Fruit fly (Drosophila melanogaster) whole organism, pupa: ENCODE measurements around the gene CG34250.

Experiments
- CG10348 ChIP-seq: fragments of 200-800 bp; sonication (Bioruptor generic); IDR thresholded peaks from 2 replicates; pipeline ENCODE4 v1.3.6; 2022; ENCODE audit warnings: missing biosample characterization, missing genetic modification characterization
- CG12605 ChIP-seq: fragments of 200-800 bp; sonication (Bioruptor generic); IDR thresholded peaks from 2 replicates; pipeline ENCODE4 v1.3.6; 2022; ENCODE audit warnings: missing biosample characterization, missing genetic modification characterization
- CG13204 ChIP-seq: fragments of 200-800 bp; sonication (Bioruptor generic); optimal IDR thresholded peaks from 2 replicates; lab custom pipeline; 2018; ENCODE audit warnings: missing biosample characterization, mild to moderate bottlenecking, missing genetic modification characterization, moderate library complexity
- CG14655 ChIP-seq: fragments of 200-800 bp; sonication (Bioruptor generic); optimal IDR thresholded peaks from 3 replicates; lab custom pipeline; 2017; ENCODE audit warnings: mild to moderate bottlenecking, missing biosample characterization, missing genetic modification reagents, missing genetic modification characterization
- CG15710 ChIP-seq: fragments of 200-800 bp; sonication (Bioruptor generic); optimal IDR thresholded peaks from 2 replicates; lab custom pipeline; 2018; ENCODE audit warnings: missing biosample characterization, mild to moderate bottlenecking, missing genetic modification characterization, moderate library complexity
- CG17806 ChIP-seq: fragments of 200-800 bp; sonication (Bioruptor generic); optimal IDR thresholded peaks from 2 replicates; lab custom pipeline; 2018; ENCODE audit warnings: missing biosample characterization, mild to moderate bottlenecking, missing genetic modification characterization, moderate library complexity
- CG32121 ChIP-seq: fragments of 200-800 bp; sonication (Bioruptor generic); IDR thresholded peaks from 2 replicates; pipeline ENCODE4 v1.3.6; 2022; ENCODE audit warnings: missing biosample characterization, missing genetic modification characterization
- CG34367 ChIP-seq: fragments of 200-800 bp; sonication (Bioruptor generic); optimal IDR thresholded peaks from 2 replicates; lab custom pipeline; 2018; ENCODE audit warnings: missing biosample characterization, mild to moderate bottlenecking, missing genetic modification characterization
- CG4496 ChIP-seq: fragments of 200-800 bp; sonication (Bioruptor generic); IDR thresholded peaks from 3 replicates; pipeline ENCODE4 v1.3.6; 2022; ENCODE audit warnings: missing biosample characterization, missing genetic modification characterization
- CG8159 ChIP-seq: fragments of 200-800 bp; sonication (Bioruptor generic); optimal IDR thresholded peaks from 3 replicates; lab custom pipeline; 2018; ENCODE audit warnings: missing biosample characterization, mild to moderate bottlenecking, missing genetic modification characterization, moderate library complexity
- CG8301 ChIP-seq: fragments of 200-800 bp; sonication (Bioruptor generic); optimal IDR thresholded peaks from 2 replicates; lab custom pipeline; 2018; ENCODE audit warnings: missing biosample characterization, mild to moderate bottlenecking, missing genetic modification characterization
- CG9948 ChIP-seq: fragments of 200-800 bp; sonication (Bioruptor generic); optimal IDR thresholded peaks from 2 replicates; lab custom pipeline; 2018; ENCODE audit warnings: missing biosample characterization, mild to moderate bottlenecking, missing genetic modification characterization, moderate library complexity
- D1 ChIP-seq: fragments of 200-800 bp; sonication (Bioruptor generic); optimal IDR thresholded peaks from 2 replicates; lab custom pipeline; 2018; ENCODE audit warnings: missing biosample characterization, mild to moderate bottlenecking, missing genetic modification characterization, moderate library complexity
- EcR ChIP-seq: fragments of 200-800 bp; sonication (Bioruptor generic); optimal IDR thresholded peaks from 3 replicates; lab custom pipeline; 2019; ENCODE audit warnings: missing biosample characterization, missing genetic modification characterization, mild to moderate bottlenecking, moderate library complexity, missing genetic modification reagents
- Ets98B ChIP-seq: fragments of 200-800 bp; sonication (Bioruptor generic); IDR thresholded peaks from 2 replicates; pipeline ENCODE4 v1.3.6; 2022; ENCODE audit warnings: missing biosample characterization, missing genetic modification characterization
- Pif1A ChIP-seq: fragments of 200-800 bp; sonication (Bioruptor generic); optimal IDR thresholded peaks from 3 replicates; lab custom pipeline; 2016; ENCODE audit warnings: missing biosample characterization, missing genetic modification characterization
- Pif1B ChIP-seq: fragments of 200-800 bp; sonication (Bioruptor generic); optimal IDR thresholded peaks from 3 replicates; lab custom pipeline; 2016; ENCODE audit warnings: missing biosample characterization, missing genetic modification characterization
- Snoo ChIP-seq: fragments of 200-800 bp; sonication (Bioruptor generic); optimal IDR thresholded peaks from 3 replicates; lab custom pipeline; 2017; ENCODE audit warnings: missing biosample characterization, mild to moderate bottlenecking, missing genetic modification characterization, inconsistent platforms
- fd96Ca ChIP-seq: fragments of 200-800 bp; sonication (Bioruptor generic); IDR thresholded peaks from 3 replicates; pipeline ENCODE4 v1.3.6; 2022; ENCODE audit warnings: missing biosample characterization, missing genetic modification characterization
- gl ChIP-seq: fragments of 200-800 bp; sonication (Bioruptor generic); optimal IDR thresholded peaks from 2 replicates; lab custom pipeline; 2018; ENCODE audit warnings: missing biosample characterization, mild to moderate bottlenecking, missing genetic modification characterization
- rn ChIP-seq: fragments of 200-800 bp; sonication (Bioruptor generic); IDR thresholded peaks from 2 replicates; pipeline ENCODE4 v1.3.6; 2022; ENCODE audit warnings: missing biosample characterization, missing genetic modification characterization

The CG34250 gene

dm6 chr3L:17496871-17497492 lies 21.0 kb downstream of the CG34250 start:
- TF ChIP-seq Snoo (peak; percentile 45), CG14655 (GFP tag; lab: Kevin White, UChicago) (peak; percentile 83), CG34367 (tag; lab: Kevin White, UChicago) (peak; percentile 81), D1 (tag; lab: Kevin White, UChicago) (peak; percentile 73), rn (peak; percentile 58), CG13204 (GFP tag; lab: Kevin White, UChicago) (peak; percentile 40), Pif1A (peak; percentile 86), CG10348 (GFP tag; lab: Robert Waterston, UW) (no peak), CG8301 (tag; lab: Kevin White, UChicago) (peak; percentile 65), CG9948 (tag; lab: Kevin White, UChicago) (peak; percentile 88), Ets98B (GFP tag; lab: Robert Waterston, UW) (peak; percentile 56), CG8159 (tag; lab: Kevin White, UChicago) (peak; percentile 90), CG17806 (peak; percentile 89), CG32121 (GFP tag; lab: Robert Waterston, UW) (peak; percentile 73), gl (tag; lab: Kevin White, UChicago) (peak; percentile 48), Pif1B (GFP tag; lab: Kevin White, UChicago) (peak; percentile 81), CG4496 (peak; percentile 87), EcR (GFP tag; lab: Kevin White, UChicago) (peak; percentile 84), CG12605 (GFP tag; lab: Robert Waterston, UW) (0 out of 2 replicates have a peak, but pooled peaks have one; percentile 51), CG15710 (tag; lab: Kevin White, UChicago) (peak; percentile 85), fd96Ca (GFP tag; lab: Robert Waterston, UW) (no peak; the same call in 1 of the 3 replicates)

dm6 chr3L:17497969-17498368 lies 21.9 kb downstream of the CG34250 start:
- TF ChIP-seq EcR (GFP tag; lab: Kevin White, UChicago): no peak
- peak; percentile 45 for TF ChIP-seq Ets98B (GFP tag; lab: Robert Waterston, UW)
- no peak for TF ChIP-seq Snoo
- no peak for TF ChIP-seq CG15710 (tag; lab: Kevin White, UChicago)
- peak; percentile 50; the same call in 2 of the 3 replicates for TF ChIP-seq CG4496
- TF ChIP-seq rn: 0 out of 2 replicates have a peak, but pooled peaks have one; percentile 5
- TF ChIP-seq fd96Ca (GFP tag; lab: Robert Waterston, UW): peak; percentile 74
- no peak for TF ChIP-seq Pif1B (GFP tag; lab: Kevin White, UChicago)
- TF ChIP-seq CG13204 (GFP tag; lab: Kevin White, UChicago): no peak
- peak; percentile 12 for TF ChIP-seq CG14655 (GFP tag; lab: Kevin White, UChicago)
- peak; percentile 64; the same call in 1 of the 2 replicates for TF ChIP-seq CG32121 (GFP tag; lab: Robert Waterston, UW)
- TF ChIP-seq Pif1A: peak; percentile 24
- no peak for TF ChIP-seq gl (tag; lab: Kevin White, UChicago)

DNA sequence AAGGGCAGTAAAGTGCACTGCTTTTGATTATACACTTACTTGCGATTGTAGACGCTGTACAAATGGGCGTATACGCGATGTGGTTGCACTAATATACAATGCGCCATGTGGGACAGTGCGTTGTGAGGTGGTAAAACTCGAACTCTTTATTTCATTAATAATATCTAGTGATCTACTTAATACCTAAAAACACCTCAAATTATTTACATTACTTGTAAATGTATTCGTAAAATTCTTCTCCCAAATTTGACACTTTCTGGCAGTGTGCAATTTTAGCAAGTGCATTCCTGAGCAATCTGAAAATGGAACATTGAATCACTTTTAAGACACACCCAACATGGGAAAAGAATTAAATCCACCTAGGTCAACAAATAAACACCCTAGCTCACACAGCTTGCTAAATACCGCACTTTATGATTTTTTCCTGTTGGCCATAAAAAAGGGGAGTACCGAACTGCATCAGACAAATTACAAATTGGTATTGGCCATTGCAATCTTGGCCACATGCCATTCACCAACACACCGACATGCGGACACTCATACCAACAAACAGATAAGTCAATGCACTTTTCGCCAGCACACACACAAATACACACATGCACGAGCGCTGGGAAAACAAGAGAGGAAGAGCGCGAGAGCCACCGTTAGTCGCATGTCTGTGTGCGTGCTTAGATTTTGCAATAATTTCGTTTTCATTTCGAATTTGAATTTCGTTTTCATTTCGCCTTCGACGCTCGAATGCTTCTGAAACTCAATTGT lies 23.1 kb downstream of the CG34250 start:
- peak; percentile 90 for TF ChIP-seq EcR (GFP tag; lab: Kevin White, UChicago)
- TF ChIP-seq Ets98B (GFP tag; lab: Robert Waterston, UW): peak; percentile 49; the same call in 1 of the 2 replicates
- no peak for TF ChIP-seq CG8301 (tag; lab: Kevin White, UChicago)
- peak; percentile 40 for TF ChIP-seq CG14655 (GFP tag; lab: Kevin White, UChicago)
- TF ChIP-seq Pif1B (GFP tag; lab: Kevin White, UChicago): no peak
- TF ChIP-seq CG15710 (tag; lab: Kevin White, UChicago): no peak
- peak; percentile 47; the same call in 1 of the 2 replicates for TF ChIP-seq CG32121 (GFP tag; lab: Robert Waterston, UW)
- peak; percentile 23; the same call in 1 of the 2 replicates for TF ChIP-seq CG12605 (GFP tag; lab: Robert Waterston, UW)
- TF ChIP-seq CG17806: no peak
- TF ChIP-seq, all 21 proteins: peak for 5

dm6 chr3L:17500315-17500985 lies 24.4 kb downstream of the CG34250 start:
- TF ChIP-seq Pif1B (GFP tag; lab: Kevin White, UChicago) (peak; percentile 19), CG13204 (GFP tag; lab: Kevin White, UChicago) (peak; percentile 82), Snoo (no peak), CG15710 (tag; lab: Kevin White, UChicago) (peak; percentile 24), CG17806 (peak; percentile 12), CG8301 (tag; lab: Kevin White, UChicago) (peak; percentile 22), fd96Ca (GFP tag; lab: Robert Waterston, UW) (peak; percentile 61; the same call in 1 of the 3 replicates), CG9948 (tag; lab: Kevin White, UChicago) (no peak), CG14655 (GFP tag; lab: Kevin White, UChicago) (peak; percentile 38), Ets98B (GFP tag; lab: Robert Waterston, UW) (peak; percentile 54; the same call in 1 of the 2 replicates), CG12605 (GFP tag; lab: Robert Waterston, UW) (no peak; the same call in none of the 2 replicates), CG8159 (tag; lab: Kevin White, UChicago) (no peak), CG32121 (GFP tag; lab: Robert Waterston, UW) (peak; percentile 42; the same call in 1 of the 2 replicates), CG4496 (peak; percentile 44; the same call in 2 of the 3 replicates), Pif1A (peak; percentile 20), EcR (GFP tag; lab: Kevin White, UChicago) (peak; percentile 98), gl (tag; lab: Kevin White, UChicago) (peak; percentile 5)
- TF ChIP-seq, all 21 proteins: peak for 13
